Worm (Caenorhabditis elegans): Measurements from ENCODE around the gene F46B6.4.

DNA sequence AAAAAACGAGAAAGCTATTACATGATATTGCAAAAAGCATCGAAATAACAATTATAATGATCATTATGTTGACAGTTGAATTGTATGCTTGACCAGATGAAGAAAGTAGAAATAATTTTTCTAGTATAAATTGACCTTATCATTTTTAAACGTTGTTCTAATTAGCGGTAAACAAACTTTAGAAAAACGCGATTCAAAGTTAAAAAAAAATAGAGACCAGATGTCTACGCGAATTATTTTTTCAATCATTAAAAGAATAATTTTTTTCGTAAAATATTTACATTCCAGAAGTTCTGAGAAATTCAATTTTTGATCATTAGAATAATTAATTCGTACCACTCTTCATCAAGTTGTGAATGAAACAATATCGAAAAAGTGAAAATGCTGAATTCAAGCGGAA is 22.6 kb upstream of the F46B6.4 start, which contains the start of gene F46B6.10:
- TF ChIP-seq madf-8 (GFP tag; conservative IDR thresholded peaks at IDR 0.05) (no peak), rcor-1 (GFP tag; IDR thresholded peaks at IDR 0.05) (no peak), hmg-20 (GFP tag; IDR thresholded peaks at IDR 0.05) (no peak), ZK185.1 (tag; optimal IDR thresholded peaks at IDR 0.05; ENCODE audit: poor library complexity, severe bottlenecking) (no peak), lin-35 (GFP tag; optimal IDR thresholded peaks at IDR 0.05) (no peak), akir-1 (GFP tag; optimal IDR thresholded peaks at IDR 0.05) (no peak), ama-1 (optimal IDR thresholded peaks at IDR 0.05) (no peak), ama-1 (GFP tag; optimal IDR thresholded peaks at IDR 0.05) (no peak), repo-1 (tag; optimal IDR thresholded peaks at IDR 0.05) (no peak), tbp1 (GFP tag; optimal IDR thresholded peaks at IDR 0.05) (no peak), B0019.2 (GFP tag; conservative IDR thresholded peaks at IDR 0.05) (no peak), snpc-1.1 (tag; optimal IDR thresholded peaks at IDR 0.05; ENCODE audit: insufficient read depth) (no peak)
